Fruit fly (Drosophila melanogaster): ENCODE measurements around the gene Ets96B.
A peak's percentile ranks its signal among the peaks of the same experiment; 100 is the strongest.

Gene Ets96B

dm6 chr3R:24799503-24799902, 11.6 kb downstream of the Ets96B start, which contains the start of gene Ude (continued):
- TF ChIP-seq vvl (GFP tag; IDR thresholded peaks at IDR 0.05) (peak; percentile 19; the same call in 1 of the 2 replicates), h (optimal IDR thresholded peaks at IDR 0.05) (no peak), MESR4 (GFP tag; optimal IDR thresholded peaks at IDR 0.05) (peak; percentile 1), CG7928 (GFP tag; optimal IDR thresholded peaks at IDR 0.05) (no peak), CG6175 (GFP tag; IDR thresholded peaks at IDR 0.05) (no peak), sens-2 (GFP tag; IDR thresholded peaks at IDR 0.05) (no peak), fru (optimal IDR thresholded peaks at IDR 0.05) (no peak), lilli (GFP tag; optimal IDR thresholded peaks at IDR 0.05) (no peak), Vsx1 (GFP tag; optimal IDR thresholded peaks at IDR 0.05) (peak; percentile 83), luna (GFP tag; optimal IDR thresholded peaks at IDR 0.05) (no peak), CG11456 (GFP tag; IDR thresholded peaks at IDR 0.05) (no peak), E2f2 (GFP tag; IDR thresholded peaks at IDR 0.05) (no peak), Sin3A (optimal IDR thresholded peaks at IDR 0.05) (no peak), Adf1 (GFP tag; IDR thresholded peaks at IDR 0.05) (peak; percentile 13; the same call in 1 of the 2 replicates), CG3995 (GFP tag; optimal IDR thresholded peaks at IDR 0.05) (no peak), Dll (GFP tag; IDR thresholded peaks at IDR 0.05; ENCODE audit: partially characterized antibody) (no peak), CG30431 (GFP tag; optimal IDR thresholded peaks at IDR 0.05) (no peak), sc (optimal IDR thresholded peaks at IDR 0.05) (no peak), sc (GFP tag; optimal IDR thresholded peaks at IDR 0.05) (no peak), dan (GFP tag; IDR thresholded peaks at IDR 0.05) (no peak), HLH54F (GFP tag; optimal IDR thresholded peaks at IDR 0.05) (no peak), Jarid2 (GFP tag; optimal IDR thresholded peaks at IDR 0.05) (no peak), danr (GFP tag; IDR thresholded peaks at IDR 0.05) (no peak), bigmax (GFP tag; optimal IDR thresholded peaks at IDR 0.05) (no peak), Med (GFP tag) (peak; percentile 26), PHDP (tag; optimal IDR thresholded peaks at IDR 0.05) (peak; percentile 41), cato (GFP tag; optimal IDR thresholded peaks at IDR 0.05; ENCODE audit: borderline replicate concordance) (no peak), Bgb (GFP tag; IDR thresholded peaks at IDR 0.05; ENCODE audit: partially characterized antibody) (0 out of 2 replicates have a peak, but pooled peaks have one; percentile 18), dysf (GFP tag; IDR thresholded peaks at IDR 0.05) (no peak), corto (GFP tag; optimal IDR thresholded peaks at IDR 0.05) (no peak), CG14710 (tag; optimal IDR thresholded peaks at IDR 0.05) (no peak), Side (GFP tag; optimal IDR thresholded peaks at IDR 0.05) (no peak), wek (GFP tag; optimal IDR thresholded peaks at IDR 0.05) (no peak), CG4730 (GFP tag; IDR thresholded peaks at IDR 0.05) (no peak), bbx (GFP tag; IDR thresholded peaks at IDR 0.05; ENCODE audit: partially characterized antibody) (0 out of 2 replicates have a peak, but pooled peaks have one; percentile 12), Xrp1 (GFP tag; IDR thresholded peaks at IDR 0.05) (no peak), so (GFP tag; IDR thresholded peaks at IDR 0.05) (0 out of 3 replicates have a peak, but pooled peaks have one; percentile 39), Gsc (GFP tag; IDR thresholded peaks at IDR 0.05) (no peak), chm (GFP tag; IDR thresholded peaks at IDR 0.05) (peak; percentile 49; the same call in 1 of the 2 replicates), CG14860 (GFP tag; IDR thresholded peaks at IDR 0.05; ENCODE audit: partially characterized antibody) (no peak), CG32532 (GFP tag; IDR thresholded peaks at IDR 0.05) (no peak; the same call in 1 of the 2 replicates), onecut (GFP tag; IDR thresholded peaks at IDR 0.05) (peak; percentile 99), CG12219 (GFP tag; optimal IDR thresholded peaks at IDR 0.05) (no peak), CG10979 (tag; optimal IDR thresholded peaks at IDR 0.05) (no peak), CG11695 (GFP tag; IDR thresholded peaks at IDR 0.05) (no peak), CG3065 (GFP tag; optimal IDR thresholded peaks at IDR 0.05) (no peak), gcm (GFP tag; optimal IDR thresholded peaks at IDR 0.05) (no peak), CG1602 (GFP tag; optimal IDR thresholded peaks at IDR 0.05) (no peak), Sry-β (GFP tag; optimal IDR thresholded peaks at IDR 0.05) (peak; percentile 8), CG34376 (GFP tag; optimal IDR thresholded peaks at IDR 0.05) (peak; percentile 27), sna (GFP tag; IDR thresholded peaks at IDR 0.05; ENCODE audit: partially characterized antibody) (no peak), klu (GFP tag; IDR thresholded peaks at IDR 0.05) (no peak), CG8924 (tag; optimal IDR thresholded peaks at IDR 0.05) (no peak)
